Fruit fly (Drosophila melanogaster): Measurements from ENCODE around the gene kuk.
A peak's percentile ranks its signal among the peaks of the same experiment; 100 is the strongest.

kuk gene

DNA sequence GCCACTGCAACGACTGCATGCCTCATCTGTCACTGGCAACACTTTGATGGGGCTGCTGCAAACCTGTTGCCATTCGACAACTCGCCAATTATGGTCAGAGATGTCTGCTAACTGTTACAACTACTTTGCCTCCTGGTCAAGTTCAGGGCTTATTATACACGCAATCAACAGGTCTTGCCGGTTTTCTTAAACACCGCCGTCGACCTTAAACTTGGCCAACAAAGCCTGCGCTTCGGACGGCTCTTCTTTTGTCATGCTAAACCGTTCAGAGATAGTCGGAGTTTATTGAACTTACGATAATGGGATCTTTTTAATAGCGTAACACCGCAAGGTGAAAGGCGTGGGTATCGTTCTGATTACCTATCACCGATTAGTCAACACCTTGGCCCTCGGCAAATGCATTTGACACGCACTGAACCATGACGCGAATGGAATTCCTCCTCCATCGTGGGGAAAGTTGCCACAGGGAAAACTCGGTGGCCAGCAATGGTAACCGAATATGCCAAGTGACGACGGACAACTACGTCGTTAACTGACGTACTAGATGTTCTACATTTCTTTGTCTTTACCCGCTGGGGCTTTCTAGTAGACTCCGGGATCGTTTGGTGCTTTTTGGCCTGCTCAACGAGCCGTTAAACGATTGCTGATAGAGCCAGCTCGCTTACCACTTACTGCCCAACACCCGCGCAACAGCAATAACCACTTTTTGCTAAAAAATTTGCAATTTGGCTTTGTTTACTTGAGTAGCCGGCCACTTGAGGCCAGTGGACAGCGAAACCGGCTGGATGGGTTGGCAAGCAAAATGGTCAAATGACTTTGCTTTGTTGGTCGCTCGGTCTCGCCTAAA, 31.1 kb downstream of the kuk start:
- TF ChIP-seq ss (GFP tag; optimal IDR thresholded peaks at IDR 0.05), result peak in 1 of 2 experiments; percentile 41
- no peak for TF ChIP-seq fkh (GFP tag; optimal IDR thresholded peaks at IDR 0.05)
- no peak for TF ChIP-seq CG10631 (GFP tag; optimal IDR thresholded peaks at IDR 0.05)
- TF ChIP-seq CG11902 (GFP tag; optimal IDR thresholded peaks at IDR 0.05), result no peak
- TF ChIP-seq Blimp-1 (GFP tag; optimal IDR thresholded peaks at IDR 0.05), result no peak
- no peak for TF ChIP-seq CG8119 (GFP tag; IDR thresholded peaks at IDR 0.05)
- TF ChIP-seq cyc (GFP tag; optimal IDR thresholded peaks at IDR 0.05), result no peak
- no peak for TF ChIP-seq topi (GFP tag; optimal IDR thresholded peaks at IDR 0.05)
- TF ChIP-seq CG6808 (GFP tag; optimal IDR thresholded peaks at IDR 0.05), result no peak
- no peak for TF ChIP-seq CG6163 (GFP tag; IDR thresholded peaks at IDR 0.05)
- peak; percentile 85 for TF ChIP-seq vri (GFP tag; optimal IDR thresholded peaks at IDR 0.05)
- TF ChIP-seq Sox14 (GFP tag; optimal IDR thresholded peaks at IDR 0.05), result no peak
- TF ChIP-seq Sox15 (GFP tag; optimal IDR thresholded peaks at IDR 0.05), result no peak
- TF ChIP-seq dsx (GFP tag; optimal IDR thresholded peaks at IDR 0.05; ENCODE audit: poor library complexity, severe bottlenecking), result peak; percentile 27
- no peak for TF ChIP-seq esn (GFP tag; optimal IDR thresholded peaks at IDR 0.05)
- TF ChIP-seq CG3032 (tag; optimal IDR thresholded peaks at IDR 0.05), result no peak
- TF ChIP-seq eg (GFP tag; IDR thresholded peaks at IDR 0.05), result peak; percentile 12; the same call in 1 of the 3 replicates
- TF ChIP-seq achi (GFP tag; optimal IDR thresholded peaks at IDR 0.05), result no peak

- peak; percentile 31 for TF ChIP-seq vri (GFP tag; optimal IDR thresholded peaks at IDR 0.05)
- peak; percentile 95 for TF ChIP-seq fkh (GFP tag; optimal IDR thresholded peaks at IDR 0.05)
- TF ChIP-seq Eip93F (GFP tag; optimal IDR thresholded peaks at IDR 0.05), result no peak
These were observed 35.6 kb downstream of the kuk start for dm6 chr3R:17115668-17116067.

DNA sequence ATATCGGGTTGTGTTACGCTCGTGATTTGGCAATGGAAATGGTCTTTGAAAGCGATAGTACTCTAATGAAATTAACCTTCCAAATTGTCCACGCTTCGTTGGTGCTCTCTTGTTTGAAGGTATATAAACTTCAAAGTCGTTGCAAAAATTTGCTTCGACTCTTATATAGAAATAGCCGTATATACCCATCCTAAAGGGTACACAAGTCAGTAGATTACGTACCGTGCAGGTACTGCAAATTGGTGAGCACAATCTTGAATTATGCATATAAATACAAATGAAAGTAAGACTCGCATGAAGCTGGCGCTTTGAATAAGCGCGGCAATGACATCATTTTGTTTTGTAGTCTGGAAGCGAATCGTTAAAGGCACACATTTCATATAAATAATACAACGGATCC, 36.2 kb downstream of the kuk start:
- TF ChIP-seq CG6854 (GFP tag; optimal IDR thresholded peaks at IDR 0.05) (no peak), Met (GFP tag; optimal IDR thresholded peaks at IDR 0.05) (peak; percentile 35), cyc (GFP tag; optimal IDR thresholded peaks at IDR 0.05) (no peak), Eip78C (GFP tag) (peak; percentile 55), CG11294 (GFP tag; IDR thresholded peaks at IDR 0.05) (no peak), vri (GFP tag; optimal IDR thresholded peaks at IDR 0.05) (peak; percentile 40), esn (GFP tag; optimal IDR thresholded peaks at IDR 0.05) (peak; percentile 14), Eip93F (GFP tag; optimal IDR thresholded peaks at IDR 0.05) (no peak), CG10669 (GFP tag; optimal IDR thresholded peaks at IDR 0.05) (no peak)

DNA sequence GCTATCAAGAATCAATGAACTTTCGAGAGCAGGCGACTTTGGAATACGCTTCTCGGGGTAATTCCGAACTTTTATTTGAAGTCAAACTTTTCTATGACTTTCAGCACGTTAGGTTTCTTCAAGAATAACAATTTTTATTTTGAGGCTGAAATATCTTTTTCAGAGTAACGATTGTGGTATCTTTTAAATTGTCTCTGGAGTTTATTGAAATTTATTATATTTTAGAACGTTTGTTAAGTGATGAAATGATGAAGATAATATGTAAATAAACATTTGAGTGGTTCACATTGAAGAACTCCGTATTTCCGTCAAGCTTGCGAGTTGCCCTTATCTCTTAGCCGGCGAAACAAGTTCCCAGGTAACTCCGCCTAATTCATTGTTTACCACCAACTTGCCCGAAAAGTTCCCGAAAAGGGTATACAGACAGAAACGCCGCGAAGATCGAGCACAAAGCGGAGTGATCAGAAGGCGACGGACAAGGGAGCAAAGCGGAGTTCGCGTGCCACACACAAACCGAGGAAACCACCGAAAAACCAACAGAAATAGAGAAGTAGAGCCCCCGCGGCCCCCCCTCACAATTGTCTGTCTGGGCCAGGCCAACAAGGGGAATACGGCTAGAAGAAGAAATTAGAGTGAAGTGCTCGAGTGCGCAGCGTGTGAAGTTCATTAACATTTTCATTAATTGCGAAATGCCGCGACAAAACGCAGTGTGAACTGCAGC, 37.7 kb downstream of the kuk start:
- TF ChIP-seq CG11902 (GFP tag; optimal IDR thresholded peaks at IDR 0.05) (peak; percentile 43), Sox14 (GFP tag; optimal IDR thresholded peaks at IDR 0.05) (peak; percentile 75), Lpt (GFP tag; optimal IDR thresholded peaks at IDR 0.05) (no peak), CG32006 (GFP tag; optimal IDR thresholded peaks at IDR 0.05) (peak; percentile 63), lz (GFP tag; optimal IDR thresholded peaks at IDR 0.05) (peak; percentile 68), Sox15 (GFP tag; optimal IDR thresholded peaks at IDR 0.05) (peak; percentile 37), Sox102F (GFP tag; optimal IDR thresholded peaks at IDR 0.05) (peak; percentile 77), ss (GFP tag; optimal IDR thresholded peaks at IDR 0.05) (peak; percentile 32 to 38), CG6792 (GFP tag; optimal IDR thresholded peaks at IDR 0.05) (peak; percentile 48), CG8319 (GFP tag; optimal IDR thresholded peaks at IDR 0.05) (peak; percentile 33), net (GFP tag; optimal IDR thresholded peaks at IDR 0.05) (peak; percentile 54), CG6276 (GFP tag; optimal IDR thresholded peaks at IDR 0.05) (peak; percentile 37), dsx (GFP tag; optimal IDR thresholded peaks at IDR 0.05; ENCODE audit: poor library complexity, severe bottlenecking) (peak; percentile 63), CG7368 (GFP tag; optimal IDR thresholded peaks at IDR 0.05) (no peak), CG34406 (GFP tag; optimal IDR thresholded peaks at IDR 0.05) (peak; percentile 54), pdm3 (GFP tag; optimal IDR thresholded peaks at IDR 0.05) (peak; percentile 71), Gug (GFP tag; IDR thresholded peaks at IDR 0.05) (no peak), OdsH (GFP tag; optimal IDR thresholded peaks at IDR 0.05) (peak; percentile 58), Eip93F (GFP tag; optimal IDR thresholded peaks at IDR 0.05) (no peak), CG4318 (GFP tag; optimal IDR thresholded peaks at IDR 0.05) (peak; percentile 44), Hr39 (GFP tag; optimal IDR thresholded peaks at IDR 0.05) (peak; percentile 69), fd85E (GFP tag; optimal IDR thresholded peaks at IDR 0.05) (no peak), fkh (GFP tag; optimal IDR thresholded peaks at IDR 0.05) (peak; percentile 50), CG10631 (GFP tag; optimal IDR thresholded peaks at IDR 0.05) (peak; percentile 43), CG3032 (tag; optimal IDR thresholded peaks at IDR 0.05) (peak; percentile 74), vri (GFP tag; optimal IDR thresholded peaks at IDR 0.05) (peak; percentile 62), Ets96B (tag; optimal IDR thresholded peaks at IDR 0.05) (peak; percentile 59), Blimp-1 (GFP tag; optimal IDR thresholded peaks at IDR 0.05) (peak; percentile 15)

Data from whole organism, prepupa.